Worm (Caenorhabditis elegans) whole organism, young adult: ENCODE measurements around the gene F59A6.3.

ENCODE experiments used
- B0019.2 ChIP-seq: fragments of 200-800 bp; sonication (Bioruptor generic); conservative IDR thresholded peaks from 2 replicates; pipeline ENCODE4 v1.3.6; 2022; ENCODE audit warnings: missing genetic modification reagents, missing genetic modification characterization, missing compliant biosample characterization
- B0261.1 ChIP-seq: sonication (generic microtip); optimal IDR thresholded peaks from 2 replicates; lab custom pipeline; 2016; ENCODE audit warnings: mild to moderate bottlenecking, missing genetic modification characterization, moderate library complexity, missing compliant biosample characterization
- B0336.3 ChIP-seq: fragments of 200-800 bp; sonication (Bioruptor generic); IDR thresholded peaks from 2 replicates; pipeline ENCODE4 v1.3.6; 2022; ENCODE audit warnings: missing genetic modification characterization, missing compliant biosample characterization
- F22D6.2 ChIP-seq: sonication (generic microtip); optimal IDR thresholded peaks from 2 replicates; lab custom pipeline; 2016; ENCODE audit warnings: mild to moderate bottlenecking, missing genetic modification characterization, missing compliant biosample characterization
- F39B2.1 ChIP-seq: fragments of 200-800 bp; sonication (Bioruptor generic); IDR thresholded peaks from 2 replicates; pipeline ENCODE4 v1.3.6; 2022; ENCODE audit warnings: missing genetic modification reagents, missing genetic modification characterization, missing compliant biosample characterization
- F49E8.2 ChIP-seq: sonication (generic microtip); optimal IDR thresholded peaks from 3 replicates; lab custom pipeline; 2017; ENCODE audit warnings: missing genetic modification characterization, mild to moderate bottlenecking, missing compliant biosample characterization, antibody characterized with exemption, moderate library complexity; ENCODE audit not compliant: insufficient read depth
- F57C9.4 ChIP-seq: sonication (generic microtip); optimal IDR thresholded peaks from 2 replicates; lab custom pipeline; 2017; ENCODE audit warnings: mild to moderate bottlenecking, missing genetic modification characterization, missing compliant biosample characterization
- T07F8.4 ChIP-seq: sonication (generic microtip); optimal IDR thresholded peaks from 2 replicates; lab custom pipeline; 2016; ENCODE audit warnings: mild to moderate bottlenecking, missing genetic modification characterization, moderate library complexity, missing compliant biosample characterization
- Y53F4B.3 ChIP-seq: fragments of 200-800 bp; sonication (Bioruptor generic); IDR thresholded peaks from 2 replicates; pipeline ENCODE4 v1.3.6; 2022; ENCODE audit warnings: missing genetic modification reagents, missing genetic modification characterization, missing compliant biosample characterization
- Y56A3A.18 ChIP-seq: fragments of 200-800 bp; sonication (Bioruptor generic); IDR thresholded peaks from 2 replicates; pipeline ENCODE4 v1.3.6; 2022; ENCODE audit warnings: missing genetic modification reagents, missing genetic modification characterization, missing compliant biosample characterization
- akir-1 ChIP-seq: fragments of 200-800 bp; sonication (Bioruptor generic); optimal IDR thresholded peaks from 2 replicates; lab custom pipeline; 2018; ENCODE audit warnings: mild to moderate bottlenecking, missing genetic modification characterization, moderate library complexity, missing compliant biosample characterization
- ama-1 ChIP-seq, 3 experiments: fragments of 150-350 bp in 1 of 3; sonication (generic microtip) in 2 of 3; optimal IDR thresholded peaks; 2 replicates each; lab custom pipeline; 2014 to 2018; ENCODE audit warnings: missing biosample characterization in 2 of 3, missing genetic modification characterization in 2 of 3, missing genetic modification reagents in 2 of 3
- aptf-2 ChIP-seq: fragments of 200-800 bp; sonication (Bioruptor generic); conservative IDR thresholded peaks from 2 replicates; pipeline ENCODE4 v1.3.6; 2022; ENCODE audit warnings: missing genetic modification reagents, missing genetic modification characterization, missing compliant biosample characterization
- aptf-3 ChIP-seq: fragments of 200-800 bp; sonication (Bioruptor generic); IDR thresholded peaks from 2 replicates; pipeline ENCODE4 v1.3.6; 2022; ENCODE audit warnings: missing genetic modification characterization, missing compliant biosample characterization
- attf-5 ChIP-seq: fragments of 200-800 bp; sonication (Bioruptor generic); optimal IDR thresholded peaks from 2 replicates; lab custom pipeline; 2018; ENCODE audit warnings: mild to moderate bottlenecking, missing genetic modification characterization, missing compliant biosample characterization
- attf-6 ChIP-seq: fragments of 200-800 bp; sonication (Bioruptor generic); IDR thresholded peaks from 2 replicates; pipeline ENCODE4 v1.3.6; 2022; ENCODE audit warnings: missing genetic modification reagents, missing genetic modification characterization, missing compliant biosample characterization
- ccch-3 ChIP-seq: fragments of 200-800 bp; sonication (Bioruptor generic); optimal IDR thresholded peaks from 2 replicates; lab custom pipeline; 2018; ENCODE audit warnings: mild to moderate bottlenecking, missing genetic modification characterization, missing compliant biosample characterization
- ceh-100 ChIP-seq: fragments of 200-800 bp; sonication (Bioruptor generic); IDR thresholded peaks from 2 replicates; pipeline ENCODE4 v1.3.6; 2022; ENCODE audit warnings: missing genetic modification reagents, missing genetic modification characterization, missing compliant biosample characterization
- ceh-27 ChIP-seq: fragments of 200-800 bp; sonication (Bioruptor generic); optimal IDR thresholded peaks from 2 replicates; lab custom pipeline; 2018; ENCODE audit warnings: mild to moderate bottlenecking, missing genetic modification characterization, moderate library complexity, missing compliant biosample characterization
- ceh-58 ChIP-seq: fragments of 200-800 bp; sonication (Bioruptor generic); IDR thresholded peaks from 2 replicates; pipeline ENCODE4 v1.3.6; 2022; ENCODE audit warnings: missing genetic modification characterization, missing compliant biosample characterization
- ceh-79 ChIP-seq: sonication (generic microtip); optimal IDR thresholded peaks from 2 replicates; lab custom pipeline; 2017; ENCODE audit warnings: mild to moderate bottlenecking, missing genetic modification characterization, missing compliant biosample characterization
- ceh-91 ChIP-seq: fragments of 200-800 bp; sonication (Bioruptor generic); IDR thresholded peaks from 2 replicates; pipeline ENCODE4 v1.3.6; 2022; ENCODE audit warnings: missing genetic modification reagents, missing genetic modification characterization, missing compliant biosample characterization
- dox-1 ChIP-seq: fragments of 200-800 bp; sonication (Bioruptor generic); IDR thresholded peaks from 2 replicates; pipeline ENCODE4 v1.3.6; 2022; ENCODE audit warnings: missing genetic modification reagents, missing genetic modification characterization, missing compliant biosample characterization
- dpff-1 ChIP-seq: sonication (generic microtip); optimal IDR thresholded peaks from 2 replicates; lab custom pipeline; 2017; ENCODE audit warnings: mild to moderate bottlenecking, missing genetic modification characterization, missing compliant biosample characterization
- efl-1 ChIP-seq: fragments of 150-350 bp; optimal IDR thresholded peaks from 2 replicates; lab custom pipeline; 2014; ENCODE audit warnings: missing biosample characterization, missing genetic modification reagents, missing genetic modification characterization
- egl-18 ChIP-seq: fragments of 200-800 bp; sonication (Bioruptor generic); IDR thresholded peaks from 2 replicates; pipeline ENCODE4 v1.3.6; 2022; ENCODE audit warnings: missing genetic modification reagents, missing genetic modification characterization, missing compliant biosample characterization
- ekl-4 ChIP-seq: fragments of 200-800 bp; sonication (Bioruptor generic); IDR thresholded peaks from 2 replicates; pipeline ENCODE4 v1.3.6; 2022; ENCODE audit warnings: missing genetic modification reagents, missing genetic modification characterization, missing compliant biosample characterization
- ets-4 ChIP-seq: fragments of 200-800 bp; sonication (Bioruptor generic); optimal IDR thresholded peaks from 2 replicates; lab custom pipeline; 2018; ENCODE audit warnings: mild to moderate bottlenecking, missing genetic modification characterization, missing compliant biosample characterization
- hmg-1.2 ChIP-seq: fragments of 200-800 bp; sonication (Bioruptor generic); IDR thresholded peaks from 2 replicates; pipeline ENCODE4 v1.3.6; 2022; ENCODE audit warnings: missing genetic modification reagents, missing genetic modification characterization, missing compliant biosample characterization
- hmg-20 ChIP-seq: fragments of 200-800 bp; sonication (Bioruptor generic); IDR thresholded peaks from 2 replicates; pipeline ENCODE4 v1.3.6; 2022; ENCODE audit warnings: missing genetic modification reagents, missing genetic modification characterization, missing compliant biosample characterization
- lir-1 ChIP-seq: fragments of 200-800 bp; sonication (Bioruptor generic); conservative IDR thresholded peaks from 2 replicates; pipeline ENCODE4 v1.3.6; 2022; ENCODE audit warnings: missing genetic modification reagents, missing genetic modification characterization, missing compliant biosample characterization
- lsl-1 ChIP-seq: fragments of 200-800 bp; sonication (Bioruptor generic); optimal IDR thresholded peaks from 2 replicates; lab custom pipeline; 2018; ENCODE audit warnings: mild to moderate bottlenecking, missing genetic modification characterization, moderate library complexity, missing compliant biosample characterization
- madf-3 ChIP-seq: fragments of 200-800 bp; sonication (Bioruptor generic); IDR thresholded peaks from 2 replicates; pipeline ENCODE4 v1.3.6; 2022; ENCODE audit warnings: missing genetic modification reagents, missing genetic modification characterization, missing compliant biosample characterization
- madf-8 ChIP-seq: fragments of 200-800 bp; sonication (Bioruptor generic); conservative IDR thresholded peaks from 2 replicates; pipeline ENCODE4 v1.3.6; 2022; ENCODE audit warnings: missing genetic modification reagents, missing genetic modification characterization, missing compliant biosample characterization
- mcd-1 ChIP-seq: fragments of 200-800 bp; sonication (Bioruptor generic); IDR thresholded peaks from 2 replicates; pipeline ENCODE4 v1.3.6; 2022; ENCODE audit warnings: missing genetic modification reagents, missing genetic modification characterization, missing compliant biosample characterization
- mel-28 ChIP-seq: sonication (generic microtip); optimal IDR thresholded peaks from 2 replicates; lab custom pipeline; 2016; ENCODE audit warnings: borderline replicate concordance, mild to moderate bottlenecking, missing genetic modification characterization, missing compliant biosample characterization
- mes-4 ChIP-seq: sonication (generic microtip); optimal IDR thresholded peaks from 2 replicates; lab custom pipeline; 2016; ENCODE audit warnings: missing genotype, missing genetic modification characterization, missing compliant biosample characterization
- nhr-179 ChIP-seq: sonication (generic microtip); optimal IDR thresholded peaks from 2 replicates; lab custom pipeline; 2016; ENCODE audit warnings: mild to moderate bottlenecking, missing genetic modification characterization, missing compliant biosample characterization
- pbrm-1 ChIP-seq: fragments of 200-800 bp; sonication (Bioruptor generic); IDR thresholded peaks from 2 replicates; pipeline ENCODE4 v1.3.6; 2022; ENCODE audit warnings: missing genetic modification reagents, missing genetic modification characterization, missing compliant biosample characterization
- rcor-1 ChIP-seq: fragments of 200-800 bp; sonication (Bioruptor generic); IDR thresholded peaks from 2 replicates; pipeline ENCODE4 v1.3.6; 2022; ENCODE audit warnings: missing genetic modification reagents, missing genetic modification characterization, missing compliant biosample characterization
- repo-1 ChIP-seq: sonication (generic microtip); optimal IDR thresholded peaks from 2 replicates; lab custom pipeline; 2017; ENCODE audit warnings: mild to moderate bottlenecking, missing genetic modification characterization, missing compliant biosample characterization
- sdz-38 ChIP-seq: sonication (generic microtip); optimal IDR thresholded peaks from 2 replicates; lab custom pipeline; 2016; ENCODE audit warnings: missing genotype, missing genetic modification characterization, missing compliant biosample characterization
- snpc-1.3 ChIP-seq: sonication (generic microtip); optimal IDR thresholded peaks from 2 replicates; lab custom pipeline; 2017; ENCODE audit warnings: missing genetic modification characterization, mild to moderate bottlenecking, missing compliant biosample characterization, antibody characterized with exemption, moderate library complexity, missing genotype, missing genetic modification reagents; ENCODE audit not compliant: insufficient read depth
- snpc-3.4 ChIP-seq: sonication (generic microtip); optimal IDR thresholded peaks from 2 replicates; lab custom pipeline; 2017; ENCODE audit warnings: missing genetic modification characterization, mild to moderate bottlenecking, missing compliant biosample characterization, antibody characterized with exemption, moderate library complexity, missing genotype, missing genetic modification reagents
- tlf-1 ChIP-seq: fragments of 200-800 bp; sonication (Bioruptor generic); optimal IDR thresholded peaks from 2 replicates; lab custom pipeline; 2018; ENCODE audit warnings: mild to moderate bottlenecking, missing genetic modification characterization, missing compliant biosample characterization
- unc-62 ChIP-seq: fragments of 150-350 bp; optimal IDR thresholded peaks from 2 replicates; lab custom pipeline; 2014; ENCODE audit warnings: missing biosample characterization, missing genetic modification reagents, missing genetic modification characterization
- ztf-18 ChIP-seq: sonication (generic microtip); optimal IDR thresholded peaks from 2 replicates; lab custom pipeline; 2016; ENCODE audit warnings: missing genotype, mild to moderate bottlenecking, missing genetic modification characterization, missing compliant biosample characterization
- ztf-22 ChIP-seq: fragments of 200-800 bp; sonication (Bioruptor generic); optimal IDR thresholded peaks from 2 replicates; lab custom pipeline; 2018; ENCODE audit warnings: mild to moderate bottlenecking, missing genetic modification characterization, moderate library complexity, missing compliant biosample characterization
- ztf-28 ChIP-seq: fragments of 200-800 bp; sonication (Bioruptor generic); IDR thresholded peaks from 2 replicates; pipeline ENCODE4 v1.3.6; 2022; ENCODE audit warnings: missing genetic modification reagents, missing genetic modification characterization, missing compliant biosample characterization

Gene F59A6.3

DNA sequence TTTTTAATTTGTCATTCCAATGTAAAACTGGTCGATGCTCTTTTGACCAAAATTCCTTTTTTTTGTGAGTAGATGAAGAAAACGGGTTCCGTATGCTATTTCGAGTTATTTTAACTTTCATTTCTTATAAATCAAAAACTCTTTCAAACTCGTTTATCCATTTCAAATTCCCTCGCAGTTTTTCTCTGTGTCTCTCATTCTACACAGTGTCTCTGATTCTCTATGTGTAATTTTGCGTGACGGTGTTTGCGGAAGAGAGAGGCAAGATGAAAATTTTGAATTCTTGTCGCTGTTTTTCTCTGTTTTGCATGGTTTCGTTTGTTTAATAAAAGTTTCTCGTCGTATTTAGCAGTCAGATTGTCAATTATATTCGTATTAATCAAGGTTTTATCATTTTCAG is 9.0 kb upstream of the F59A6.3 start, which contains the start of gene citk-2 (continued):
- TF ChIP-seq attf-5 (GFP tag; lab: Kevin White, UChicago): peak; percentile 19
- TF ChIP-seq attf-6 (GFP tag; lab: Robert Waterston, UW): no peak
- TF ChIP-seq hmg-20: no peak
- no peak for TF ChIP-seq B0261.1
- no peak for TF ChIP-seq mes-4
- no peak for TF ChIP-seq F39B2.1 (GFP tag; lab: Robert Waterston, UW)
- TF ChIP-seq tlf-1 (GFP tag; lab: Kevin White, UChicago): no peak
- peak; percentile 70; the same call in 1 of the 2 replicates for TF ChIP-seq ekl-4 (GFP tag; lab: Robert Waterston, UW)
- TF ChIP-seq Y53F4B.3 (GFP tag; lab: Robert Waterston, UW): no peak
- TF ChIP-seq repo-1 (tag; lab: Kevin White, UChicago): no peak
- TF ChIP-seq aptf-2 (GFP tag; lab: Robert Waterston, UW): no peak
- peak; percentile 91 for TF ChIP-seq efl-1 (GFP tag; lab: Kevin White, UChicago)
- TF ChIP-seq T07F8.4 (tag; lab: Kevin White, UChicago): no peak
- no peak for TF ChIP-seq madf-3 (GFP tag; lab: Robert Waterston, UW)
- TF ChIP-seq ceh-100 (GFP tag; lab: Robert Waterston, UW): peak; percentile 73
- TF ChIP-seq ceh-91 (GFP tag; lab: Robert Waterston, UW): 0 out of 2 replicates have a peak, but pooled peaks have one; percentile 37
- no peak for TF ChIP-seq F57C9.4 (tag; lab: Kevin White, UChicago)
- no peak for TF ChIP-seq akir-1 (GFP tag; lab: Kevin White, UChicago)
- no peak for TF ChIP-seq dpff-1
- no peak for TF ChIP-seq ama-1 (optimal IDR thresholded peaks at IDR 0.05; lab: Kevin White, UChicago)
- no peak for TF ChIP-seq ama-1 (GFP tag; optimal IDR thresholded peaks at IDR 0.05; lab: Kevin White, UChicago)
- TF ChIP-seq ets-4: no peak
- TF ChIP-seq mel-28 (tag; lab: Kevin White, UChicago): no peak
- TF ChIP-seq lsl-1 (GFP tag; lab: Kevin White, UChicago): peak; percentile 30
- 0 out of 2 replicates have a peak, but pooled peaks have one; percentile 77 for TF ChIP-seq Y56A3A.18 (GFP tag; lab: Robert Waterston, UW)
- TF ChIP-seq mcd-1 (GFP tag; lab: Robert Waterston, UW): peak; percentile 79
- no peak for TF ChIP-seq F22D6.2 (tag; lab: Kevin White, UChicago)
- no peak for TF ChIP-seq aptf-3
- no peak for TF ChIP-seq sdz-38 (tag; lab: Kevin White, UChicago)
- TF ChIP-seq dox-1 (GFP tag; lab: Robert Waterston, UW): peak; percentile 30; the same call in 1 of the 2 replicates
- TF ChIP-seq ceh-58 (GFP tag; lab: Robert Waterston, UW): no peak
- no peak for TF ChIP-seq F49E8.2
- no peak for TF ChIP-seq lir-1 (GFP tag; lab: Robert Waterston, UW)
- no peak for TF ChIP-seq B0019.2 (GFP tag; lab: Robert Waterston, UW)
- TF ChIP-seq hmg-1.2 (GFP tag; lab: Robert Waterston, UW): peak; percentile 97
- TF ChIP-seq snpc-1.3 (tag; lab: Kevin White, UChicago): no peak
- no peak for TF ChIP-seq ztf-28 (GFP tag; lab: Robert Waterston, UW)
- TF ChIP-seq unc-62 (GFP tag; lab: Kevin White, UChicago): no peak
- TF ChIP-seq pbrm-1: 0 out of 2 replicates have a peak, but pooled peaks have one; percentile 42
- TF ChIP-seq ztf-18 (tag; lab: Kevin White, UChicago): peak; percentile 5
- TF ChIP-seq ztf-22 (GFP tag; lab: Kevin White, UChicago): no peak
- TF ChIP-seq egl-18 (GFP tag; lab: Robert Waterston, UW): 0 out of 2 replicates have a peak, but pooled peaks have one; percentile 13
- no peak for TF ChIP-seq ceh-79
- TF ChIP-seq nhr-179: no peak
- peak; percentile 72 for TF ChIP-seq ceh-27
- TF ChIP-seq madf-8 (GFP tag; lab: Robert Waterston, UW): no peak
- TF ChIP-seq ccch-3 (GFP tag; lab: Kevin White, UChicago): no peak
- 0 out of 2 replicates have a peak, but pooled peaks have one; percentile 25 for TF ChIP-seq B0336.3 (GFP tag; lab: Robert Waterston, UW)
- TF ChIP-seq snpc-3.4 (tag; lab: Kevin White, UChicago): peak; percentile 55
- TF ChIP-seq rcor-1 (GFP tag; lab: Robert Waterston, UW): peak; percentile 47
